Worm (Caenorhabditis elegans) whole organism, L3 larva: Measurements from ENCODE around the gene srx-86.
A peak's percentile ranks its signal among the peaks of the same experiment; 100 is the strongest.

Experiments
- R02D3.7 ChIP-seq: fragments of 150-350 bp; optimal IDR thresholded peaks from 2 replicates; lab custom pipeline; 2014; ENCODE audit warnings: missing biosample characterization, missing genetic modification characterization
- ZK546.5 ChIP-seq: sonication (generic microtip); optimal IDR thresholded peaks from 2 replicates; lab custom pipeline; 2017; ENCODE audit warnings: missing biosample characterization, missing genetic modification characterization
- aly-2 ChIP-seq: fragments of 150-350 bp; optimal IDR thresholded peaks from 2 replicates; lab custom pipeline; 2014; ENCODE audit warnings: missing biosample characterization, missing genetic modification characterization
- ama-1 ChIP-seq: fragments of 150-350 bp; optimal IDR thresholded peaks from 2 replicates; lab custom pipeline; 2018
- ceh-16 ChIP-seq: sonication (generic microtip); optimal IDR thresholded peaks from 2 replicates; lab custom pipeline; 2017; ENCODE audit warnings: missing biosample characterization, missing genetic modification characterization
- ceh-28 ChIP-seq: fragments of 150-350 bp; optimal IDR thresholded peaks from 2 replicates; lab custom pipeline; 2014; ENCODE audit warnings: missing biosample characterization, missing genetic modification reagents, missing genetic modification characterization
- ceh-82 ChIP-seq: fragments of 150-350 bp; optimal IDR thresholded peaks from 2 replicates; lab custom pipeline; 2014; ENCODE audit warnings: missing biosample characterization, missing genetic modification characterization
- ceh-9 ChIP-seq: sonication (generic microtip); optimal IDR thresholded peaks from 2 replicates; lab custom pipeline; 2018; ENCODE audit warnings: missing biosample characterization, missing genetic modification characterization
- daf-12 ChIP-seq: fragments of 150-350 bp; optimal IDR thresholded peaks from 2 replicates; lab custom pipeline; 2014; ENCODE audit warnings: missing biosample characterization, missing genetic modification reagents, missing genetic modification characterization
- egl-27 ChIP-seq: sonication (generic microtip); optimal IDR thresholded peaks from 4 replicates; lab custom pipeline; 2017; ENCODE audit warnings: missing biosample characterization, missing genetic modification reagents, missing genetic modification characterization
- egl-5 ChIP-seq: fragments of 150-350 bp; optimal IDR thresholded peaks from 2 replicates; lab custom pipeline; 2017; ENCODE audit warnings: missing biosample characterization, missing genetic modification reagents, missing genetic modification characterization, inconsistent platforms
- elt-1 ChIP-seq: fragments of 150-350 bp; optimal IDR thresholded peaks from 2 replicates; lab custom pipeline; 2014; ENCODE audit warnings: missing biosample characterization, missing genetic modification characterization
- elt-2 ChIP-seq: sonication (generic microtip); optimal IDR thresholded peaks from 2 replicates; lab custom pipeline; 2016; ENCODE audit warnings: missing genetic modification reagents, mild to moderate bottlenecking, missing genetic modification characterization, missing compliant biosample characterization
- elt-3 ChIP-seq, 3 experiments: fragments of 150-350 bp in 1 of 3; sonication (generic microtip) in 2 of 3; optimal IDR thresholded peaks; 2 replicates in 2 of 3; 4 replicates in 1 of 3; lab custom pipeline; 2014 to 2017; ENCODE audit warnings: missing biosample characterization in 3 of 3, missing genetic modification characterization in 3 of 3
- eor-1 ChIP-seq, 2 experiments: fragments of 150-350 bp; optimal IDR thresholded peaks; 2 replicates each; lab custom pipeline; 2014 to 2018; ENCODE audit warnings: missing biosample characterization in 2 of 2, missing genetic modification characterization in 2 of 2
- fkh-10 ChIP-seq: sonication (generic microtip); optimal IDR thresholded peaks from 2 replicates; lab custom pipeline; 2017; ENCODE audit warnings: missing biosample characterization, missing genetic modification reagents, missing genetic modification characterization
- fkh-2 ChIP-seq: fragments of 150-350 bp; optimal IDR thresholded peaks from 2 replicates; lab custom pipeline; 2014; ENCODE audit warnings: missing biosample characterization, missing genetic modification reagents, missing genetic modification characterization
- fos-1 ChIP-seq: fragments of 150-350 bp; optimal IDR thresholded peaks from 2 replicates; lab custom pipeline; 2014; ENCODE audit warnings: missing biosample characterization, missing genetic modification characterization
- hmg-11 ChIP-seq: sonication (generic microtip); optimal IDR thresholded peaks from 2 replicates; lab custom pipeline; 2016; ENCODE audit warnings: missing genetic modification characterization, missing compliant biosample characterization
- jun-1 ChIP-seq: fragments of 150-350 bp; optimal IDR thresholded peaks from 2 replicates; lab custom pipeline; 2014; ENCODE audit warnings: missing biosample characterization, missing genetic modification reagents, missing genetic modification characterization
- lin-15B ChIP-seq: fragments of 150-350 bp; optimal IDR thresholded peaks from 2 replicates; lab custom pipeline; 2014; ENCODE audit warnings: missing biosample characterization, missing genetic modification characterization
- lin-39 ChIP-seq: fragments of 150-350 bp; optimal IDR thresholded peaks from 2 replicates; lab custom pipeline; 2018; ENCODE audit warnings: missing biosample characterization, missing genetic modification reagents, missing genetic modification characterization
- lsy-12 ChIP-seq: sonication (generic microtip); optimal IDR thresholded peaks from 2 replicates; lab custom pipeline; 2016; ENCODE audit warnings: mild to moderate bottlenecking, missing genetic modification characterization, missing compliant biosample characterization
- mdl-1 ChIP-seq: fragments of 150-350 bp; optimal IDR thresholded peaks from 2 replicates; lab custom pipeline; 2014; ENCODE audit warnings: missing biosample characterization, missing genetic modification characterization
- mml-1 ChIP-seq: fragments of 150-350 bp; sonication (generic microtip); optimal IDR thresholded peaks from 3 replicates; lab custom pipeline; 2014; ENCODE audit warnings: missing biosample characterization, missing genetic modification characterization
- nfya-1 ChIP-seq: sonication (generic microtip); optimal IDR thresholded peaks from 2 replicates; lab custom pipeline; 2017; ENCODE audit warnings: missing genetic modification characterization, mild to moderate bottlenecking, missing compliant biosample characterization, antibody characterized with exemption, moderate library complexity; ENCODE audit not compliant: insufficient read depth
- nhr-11 ChIP-seq: fragments of 150-350 bp; optimal IDR thresholded peaks from 2 replicates; lab custom pipeline; 2014; ENCODE audit warnings: missing biosample characterization, missing genetic modification characterization
- nhr-12 ChIP-seq: fragments of 150-350 bp; optimal IDR thresholded peaks from 2 replicates; lab custom pipeline; 2014; ENCODE audit warnings: missing biosample characterization, missing genetic modification characterization
- nhr-23 ChIP-seq: fragments of 150-350 bp; optimal IDR thresholded peaks from 2 replicates; lab custom pipeline; 2014; ENCODE audit warnings: missing biosample characterization, missing genetic modification reagents, missing genetic modification characterization
- nhr-237 ChIP-seq: fragments of 150-350 bp; optimal IDR thresholded peaks from 2 replicates; lab custom pipeline; 2014; ENCODE audit warnings: missing biosample characterization, missing genetic modification characterization
- nhr-25 ChIP-seq: sonication (generic microtip); optimal IDR thresholded peaks from 2 replicates; lab custom pipeline; 2017; ENCODE audit warnings: missing biosample characterization, missing genetic modification characterization
- nhr-28 ChIP-seq: fragments of 150-350 bp; optimal IDR thresholded peaks from 2 replicates; lab custom pipeline; 2014; ENCODE audit warnings: missing biosample characterization, missing genetic modification characterization
- nhr-43 ChIP-seq: sonication (generic microtip); optimal IDR thresholded peaks from 2 replicates; lab custom pipeline; 2016; ENCODE audit warnings: mild to moderate bottlenecking, missing genetic modification characterization, missing compliant biosample characterization; ENCODE audit not compliant: poor library complexity, severe bottlenecking
- nhr-67 ChIP-seq: fragments of 150-350 bp; optimal IDR thresholded peaks from 2 replicates; lab custom pipeline; 2014; ENCODE audit warnings: missing biosample characterization, missing genetic modification characterization
- nhr-76 ChIP-seq: fragments of 150-350 bp; sonication (generic microtip); optimal IDR thresholded peaks from 5 replicates; lab custom pipeline; 2014; ENCODE audit warnings: missing biosample characterization, missing genetic modification characterization
- nhr-77 ChIP-seq: fragments of 150-350 bp; optimal IDR thresholded peaks from 2 replicates; lab custom pipeline; 2014; ENCODE audit warnings: missing biosample characterization, missing genetic modification characterization
- pha-4 ChIP-seq: fragments of 150-350 bp; optimal IDR thresholded peaks from 2 replicates; lab custom pipeline; 2014; ENCODE audit warnings: missing biosample characterization, missing genetic modification reagents, missing genetic modification characterization
- pqm-1 ChIP-seq: fragments of 150-350 bp; optimal IDR thresholded peaks from 2 replicates; lab custom pipeline; 2017; ENCODE audit warnings: missing biosample characterization, missing genetic modification characterization, inconsistent platforms
- sea-2 ChIP-seq: fragments of 150-350 bp; sonication (generic microtip); optimal IDR thresholded peaks from 4 replicates; lab custom pipeline; 2014; ENCODE audit warnings: missing biosample characterization, missing genetic modification reagents, missing genetic modification characterization
- skn-1 ChIP-seq: fragments of 150-350 bp; optimal IDR thresholded peaks from 2 replicates; lab custom pipeline; 2014; ENCODE audit warnings: missing biosample characterization, missing genetic modification characterization
- snpc-4 ChIP-seq: fragments of 150-350 bp; optimal IDR thresholded peaks from 2 replicates; lab custom pipeline; 2014; ENCODE audit warnings: missing biosample characterization, missing genetic modification characterization
- tbx-2 ChIP-seq: sonication (generic microtip); optimal IDR thresholded peaks from 2 replicates; lab custom pipeline; 2016; ENCODE audit warnings: mild to moderate bottlenecking, missing genetic modification characterization, missing compliant biosample characterization
- unc-39 ChIP-seq: sonication (generic microtip); optimal IDR thresholded peaks from 4 replicates; lab custom pipeline; 2017; ENCODE audit warnings: missing biosample characterization, missing genetic modification characterization
- unc-62 ChIP-seq: fragments of 150-350 bp; sonication (generic microtip); optimal IDR thresholded peaks from 4 replicates; lab custom pipeline; 2014; ENCODE audit warnings: missing biosample characterization, missing genetic modification reagents, missing genetic modification characterization
- zag-1 ChIP-seq: fragments of 150-350 bp; optimal IDR thresholded peaks from 2 replicates; lab custom pipeline; 2014; ENCODE audit warnings: missing biosample characterization, missing genetic modification characterization
- ztf-11 ChIP-seq: fragments of 150-350 bp; optimal IDR thresholded peaks from 2 replicates; lab custom pipeline; 2014; ENCODE audit warnings: missing biosample characterization, missing genetic modification characterization
- ztf-4 ChIP-seq: fragments of 150-350 bp; optimal IDR thresholded peaks from 2 replicates; lab custom pipeline; 2014; ENCODE audit warnings: missing biosample characterization, missing genetic modification characterization

The srx-86 gene

DNA sequence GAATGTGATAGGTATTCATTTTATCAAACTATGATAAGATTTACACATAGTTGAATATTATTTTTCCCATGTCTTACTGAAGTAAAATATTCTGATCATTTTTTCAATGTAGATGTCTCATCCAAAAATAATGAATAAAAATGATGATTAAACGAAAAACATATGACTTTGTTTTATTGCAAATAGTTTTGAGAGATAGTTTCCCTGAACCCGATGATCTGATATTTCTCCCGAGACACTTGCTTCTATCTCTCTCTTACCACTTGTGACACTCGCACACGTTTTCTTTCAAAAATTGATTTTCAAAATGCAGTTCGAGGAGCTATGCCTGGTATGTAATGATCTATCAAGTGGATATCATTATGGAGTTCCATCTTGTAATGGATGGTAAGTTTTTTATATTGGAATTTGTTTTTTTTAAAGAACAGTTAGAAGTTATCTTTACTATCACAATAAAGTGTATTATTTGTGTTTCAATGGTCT lies 7.5 kb downstream of the srx-86 start, which contains the start of the genes nhr-101 and pms-2:
Gene nhr-101, plus strand, starts transcription at position 308 of the 483 bp plus-strand sequence.
Gene pms-2, minus strand, starts transcription at position 433 of the 483 bp plus-strand sequence.
- TF ChIP-seq pqm-1 (tag; lab: Kevin White, UChicago) (peak; percentile 11), ama-1 (lab: Kevin White, UChicago) (no peak), daf-12 (tag; lab: Kevin White, UChicago) (no peak), nhr-77 (no peak), tbx-2 (no peak), nhr-237 (tag; lab: Kevin White, UChicago) (no peak), elt-2 (tag; lab: Kevin White, UChicago) (peak; percentile 19), fkh-10 (no peak)

DNA sequence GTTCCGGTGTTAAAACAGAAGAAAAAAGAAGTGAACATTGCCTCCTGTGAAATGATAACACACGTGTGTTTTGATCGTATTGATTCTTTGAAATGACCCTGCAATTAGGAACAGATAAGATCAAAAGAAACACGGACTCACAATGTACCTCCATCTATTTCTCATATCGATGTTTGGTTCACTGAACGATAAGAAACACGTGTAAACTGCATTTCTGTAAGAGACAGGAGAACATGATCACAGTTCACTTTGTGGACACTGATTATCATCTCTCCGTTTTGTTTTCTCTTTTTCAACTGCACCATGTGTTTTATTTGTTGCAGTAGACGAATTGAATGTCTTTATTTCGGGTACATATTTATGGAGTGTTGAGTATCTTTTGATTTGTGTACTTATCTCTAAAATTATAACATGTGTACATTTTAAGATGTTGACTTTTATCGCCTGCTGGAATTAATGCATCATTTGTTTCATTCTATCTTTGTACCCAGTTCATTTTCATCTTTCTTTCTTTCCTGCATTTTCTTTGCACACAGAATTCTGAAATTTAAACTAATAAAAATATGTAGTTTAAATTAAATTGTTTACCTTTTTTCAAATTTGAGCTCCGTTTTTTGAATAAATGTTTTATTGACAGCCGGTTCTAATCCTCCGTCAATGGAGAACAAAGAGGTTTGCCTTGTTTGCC lies 10.2 kb downstream of the srx-86 start, which contains the start of the genes H12C20.7 and nhr-68:
Gene H12C20.7, minus strand, starts transcription at position 188 of the 688 bp plus-strand sequence.
Gene nhr-68, plus strand, starts transcription at position 638 of the 688 bp plus-strand sequence.
- TF ChIP-seq zag-1 (no peak), nhr-77 (peak; percentile 31), ztf-11 (tag; lab: Kevin White, UChicago) (no peak), sea-2 (GFP tag; lab: Kevin White, UChicago) (no peak), ceh-82 (tag; lab: Kevin White, UChicago) (no peak), pha-4 (peak; percentile 95), daf-12 (tag; lab: Kevin White, UChicago) (no peak), snpc-4 (tag; lab: Kevin White, UChicago) (no peak), fkh-2 (no peak), eor-1 (tag; optimal IDR thresholded peaks at IDR 0.05; lab: Kevin White, UChicago) (no peak), nfya-1 (tag; lab: Kevin White, UChicago) (peak; percentile 65), nhr-43 (peak; percentile 99), unc-62 (GFP tag; lab: Kevin White, UChicago) (peak; percentile 22), lin-39 (tag; lab: Kevin White, UChicago) (no peak), skn-1 (tag; lab: Kevin White, UChicago) (peak; percentile 77), nhr-76 (tag; lab: Kevin White, UChicago) (peak; percentile 9), ZK546.5 (no peak), elt-2 (tag; lab: Kevin White, UChicago) (peak; percentile 99), jun-1 (peak; percentile 91), nhr-28 (tag; lab: Kevin White, UChicago) (peak; percentile 48), aly-2 (tag; lab: Kevin White, UChicago) (no peak), pqm-1 (tag; lab: Kevin White, UChicago) (peak; percentile 99), nhr-11 (no peak), mml-1 (no peak), lin-15B (tag; lab: Kevin White, UChicago) (peak; percentile 23), hmg-11 (tag; lab: Kevin White, UChicago) (no peak), unc-39 (no peak), nhr-67 (tag; lab: Kevin White, UChicago) (no peak), fkh-10 (no peak), nhr-25 (tag; lab: Kevin White, UChicago) (peak; percentile 94), nhr-23 (tag; lab: Kevin White, UChicago) (peak; percentile 93), egl-27 (peak; percentile 72), ama-1 (lab: Kevin White, UChicago) (no peak), ztf-4 (peak; percentile 52), elt-1 (tag; lab: Kevin White, UChicago) (peak; percentile 50), ceh-9 (tag; lab: Kevin White, UChicago) (no peak), ceh-28 (peak; percentile 52), fos-1 (tag; lab: Kevin White, UChicago) (peak; percentile 60), tbx-2 (peak; percentile 87), mdl-1 (tag; lab: Kevin White, UChicago) (peak; percentile 76), nhr-12 (tag; lab: Kevin White, UChicago) (no peak), ceh-16 (tag; lab: Kevin White, UChicago) (no peak), elt-3 (tag; optimal IDR thresholded peaks at IDR 0.05; lab: Kevin White, UChicago) (peak in 2 of 3 experiments; percentile 75 to 77), nhr-237 (tag; lab: Kevin White, UChicago) (no peak), egl-5 (tag; lab: Kevin White, UChicago) (no peak), lsy-12 (peak; percentile 95), R02D3.7 (tag; lab: Kevin White, UChicago) (peak; percentile 50)
